Fruit fly (Drosophila melanogaster): Measurements from ENCODE around the gene Fas2.

The Fas2 gene

dm6 chrX:4248077-4248476, 42.2 kb upstream of the Fas2 start, which contains the start of gene CG43135:
CG43135 (plus strand) TSS chrX:4248377.
- TF ChIP-seq CrebA (GFP tag; optimal IDR thresholded peaks at IDR 0.05; ENCODE audit: borderline replicate concordance) = no peak
- TF ChIP-seq N (GFP tag; optimal IDR thresholded peaks at IDR 0.05) = no peak
- no peak for TF ChIP-seq Jra (GFP tag; optimal IDR thresholded peaks at IDR 0.05)
- TF ChIP-seq fru (GFP tag; optimal IDR thresholded peaks at IDR 0.05) = no peak
- TF ChIP-seq OdsH (GFP tag; optimal IDR thresholded peaks at IDR 0.05) = no peak
- no peak for TF ChIP-seq Dfd (GFP tag; optimal IDR thresholded peaks at IDR 0.05)
- TF ChIP-seq Mio (GFP tag; optimal IDR thresholded peaks at IDR 0.05) = no peak

- TF ChIP-seq Sp1 (GFP tag; optimal IDR thresholded peaks at IDR 0.05) = no peak
Observed at dm6 chrX:4247013-4247412, 41.1 kb upstream of the Fas2 start, which contains the start of gene CG43134. CG43134 (plus strand) TSS chrX:4247313.

- TF ChIP-seq psq (GFP tag; optimal IDR thresholded peaks at IDR 0.05) = no peak
- no peak for TF ChIP-seq brk (GFP tag; optimal IDR thresholded peaks at IDR 0.05)
- TF ChIP-seq Dif (GFP tag; optimal IDR thresholded peaks at IDR 0.05; ENCODE audit: partially characterized antibody) = no peak
- TF ChIP-seq rgr (GFP tag; optimal IDR thresholded peaks at IDR 0.05) = no peak
- no peak for TF ChIP-seq Mio (GFP tag; optimal IDR thresholded peaks at IDR 0.05)
- TF ChIP-seq Hr78 (GFP tag; optimal IDR thresholded peaks at IDR 0.05) = no peak
Observed at dm6 chrX:4246039-4246438, 40.1 kb upstream of the Fas2 start, which contains the start of gene Muc4B. Muc4B (minus strand) TSS chrX:4246139.

dm6 chrX:4242726-4243125, 36.8 kb upstream of the Fas2 start, which contains the start of gene Femcoat:
Femcoat (minus strand) TSS chrX:4242826.
- TF ChIP-seq CG32264 (GFP tag; optimal IDR thresholded peaks at IDR 0.05) (no peak), foxo (GFP tag; optimal IDR thresholded peaks at IDR 0.05) (no peak), N (GFP tag; optimal IDR thresholded peaks at IDR 0.05) (no peak), GATAd (GFP tag; optimal IDR thresholded peaks at IDR 0.05) (no peak), HLH106 (tag; optimal IDR thresholded peaks at IDR 0.05) (no peak), Dif (GFP tag; optimal IDR thresholded peaks at IDR 0.05; ENCODE audit: partially characterized antibody) (no peak), CG9705 (GFP tag; optimal IDR thresholded peaks at IDR 0.05) (no peak)

dm6 chrX:4240146-4240545, 34.3 kb upstream of the Fas2 start:
- TF ChIP-seq Myc (optimal IDR thresholded peaks at IDR 0.05) = peak; percentile 9
- TF ChIP-seq ey (GFP tag; optimal IDR thresholded peaks at IDR 0.05) = no peak

- TF ChIP-seq N (GFP tag; optimal IDR thresholded peaks at IDR 0.05) (no peak), Jra (GFP tag; optimal IDR thresholded peaks at IDR 0.05) (no peak), psq (GFP tag; optimal IDR thresholded peaks at IDR 0.05) (no peak), CG9705 (GFP tag; optimal IDR thresholded peaks at IDR 0.05) (no peak), CrebA (GFP tag; optimal IDR thresholded peaks at IDR 0.05; ENCODE audit: borderline replicate concordance) (no peak), fru (GFP tag; optimal IDR thresholded peaks at IDR 0.05) (no peak), pan (optimal IDR thresholded peaks at IDR 0.05) (no peak), GATAd (GFP tag; optimal IDR thresholded peaks at IDR 0.05) (no peak), tai (GFP tag; optimal IDR thresholded peaks at IDR 0.05) (no peak), CG32264 (GFP tag; optimal IDR thresholded peaks at IDR 0.05) (no peak), HLH106 (tag; optimal IDR thresholded peaks at IDR 0.05) (no peak), h (GFP tag; optimal IDR thresholded peaks at IDR 0.05) (no peak)
Observed at dm6 chrX:4225020-4225419, 19.1 kb upstream of the Fas2 start.

- TF ChIP-seq rgr (GFP tag; optimal IDR thresholded peaks at IDR 0.05) = no peak
- no peak for TF ChIP-seq Jra (GFP tag; optimal IDR thresholded peaks at IDR 0.05)
Observed at dm6 chrX:4217870-4218269, 12.0 kb upstream of the Fas2 start, which contains the start of gene CG15570. CG15570 (plus strand) TSS chrX:4218170.

dm6 chrX:4217294-4217693, 11.4 kb upstream of the Fas2 start, which contains the start of gene CG15571:
CG15571 (minus strand) TSS chrX:4217394.
- TF ChIP-seq Dfd (GFP tag; optimal IDR thresholded peaks at IDR 0.05) (no peak), CG9705 (GFP tag; optimal IDR thresholded peaks at IDR 0.05) (no peak), foxo (GFP tag; optimal IDR thresholded peaks at IDR 0.05) (no peak), h (GFP tag; optimal IDR thresholded peaks at IDR 0.05) (no peak), Hnf4 (GFP tag; optimal IDR thresholded peaks at IDR 0.05) (no peak), Hr78 (GFP tag; optimal IDR thresholded peaks at IDR 0.05) (no peak), brk (GFP tag; optimal IDR thresholded peaks at IDR 0.05) (no peak), fru (GFP tag; optimal IDR thresholded peaks at IDR 0.05) (no peak), HLH106 (tag; optimal IDR thresholded peaks at IDR 0.05) (no peak), GATAd (GFP tag; optimal IDR thresholded peaks at IDR 0.05) (no peak), usp (GFP tag; optimal IDR thresholded peaks at IDR 0.05) (no peak), Myc (optimal IDR thresholded peaks at IDR 0.05) (no peak), Dif (GFP tag; optimal IDR thresholded peaks at IDR 0.05; ENCODE audit: partially characterized antibody) (no peak), Vsx2 (GFP tag; optimal IDR thresholded peaks at IDR 0.05; ENCODE audit: partially characterized antibody) (no peak), Hr83 (GFP tag; optimal IDR thresholded peaks at IDR 0.05; ENCODE audit: poor library complexity, severe bottlenecking) (no peak)

All from whole organism, wandering third instar larva.